Fruit fly (Drosophila melanogaster) whole organism, adult: Measurements from ENCODE around the gene P58IPK.

Experiments used
- Hr96 ChIP-seq: fragments of 200-800 bp; sonication (Bioruptor generic); optimal IDR thresholded peaks from 2 replicates; lab custom pipeline; 2016; ENCODE audit warnings: missing biosample characterization, missing genetic modification characterization
- Mnt ChIP-seq: fragments of 200-800 bp; sonication (Bioruptor generic); optimal IDR thresholded peaks from 2 replicates; lab custom pipeline; 2016; ENCODE audit warnings: missing biosample characterization, mild to moderate bottlenecking, missing genetic modification characterization
- ovo ChIP-seq: fragments of 200-800 bp; sonication (Bioruptor generic); optimal IDR thresholded peaks from 2 replicates; lab custom pipeline; 2016; ENCODE audit warnings: missing biosample characterization, missing genetic modification characterization

DNA sequence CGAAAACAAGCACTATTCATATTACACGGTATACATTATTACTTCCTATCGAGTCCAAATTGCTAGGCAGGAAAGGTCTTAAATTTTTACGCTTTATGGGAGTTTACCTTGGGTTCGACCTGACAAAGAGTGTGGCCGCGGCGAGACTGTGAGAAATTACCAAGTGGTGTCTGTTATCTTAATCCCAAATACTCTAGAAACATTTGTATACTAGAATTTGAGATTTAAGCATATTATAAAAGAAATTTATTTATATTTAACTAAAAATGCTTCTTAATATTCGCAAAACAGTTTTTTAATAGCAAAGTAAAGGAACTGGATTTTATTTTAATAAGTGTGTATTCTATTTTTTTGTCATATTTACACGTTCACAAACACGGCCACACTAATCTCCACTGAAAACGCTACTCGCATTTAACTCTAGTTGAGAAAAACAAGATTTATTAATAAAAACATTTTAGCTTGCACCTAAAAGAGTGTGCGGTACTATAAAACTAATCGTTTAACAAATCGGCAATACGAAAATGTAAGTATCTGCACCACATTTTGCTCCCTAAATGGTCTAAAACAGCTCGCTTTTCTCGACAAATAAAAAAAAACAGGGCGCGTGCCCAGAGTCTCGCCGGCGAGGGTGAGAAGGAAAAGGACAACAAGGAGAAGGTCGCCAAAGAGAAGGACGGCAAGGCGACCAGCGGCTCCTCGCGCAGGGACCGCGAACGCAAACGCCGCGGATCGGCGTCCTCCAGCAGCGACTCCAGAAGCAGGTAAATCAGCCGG, 34.9 kb upstream of the P58IPK start, which contains the start of the genes mura and RnpS1:
- peak; percentile 8 for TF ChIP-seq Mnt (GFP tag; lab: Kevin White, UChicago)
- TF ChIP-seq ovo (GFP tag; lab: Kevin White, UChicago) = no peak
- no peak for TF ChIP-seq Hr96 (GFP tag; lab: Kevin White, UChicago)
